Worm (Caenorhabditis elegans) whole organism, L2 larva: Measurements from ENCODE around the gene erp-44.3.

Experiments used
- aly-2 ChIP-seq: fragments of 150-350 bp; optimal IDR thresholded peaks from 2 replicates; lab custom pipeline; 2014; ENCODE audit warnings: missing biosample characterization, missing genetic modification characterization
- dmd-4 ChIP-seq: sonication (generic microtip); optimal IDR thresholded peaks from 2 replicates; lab custom pipeline; 2017; ENCODE audit warnings: missing biosample characterization, missing genetic modification characterization
- mdl-1 ChIP-seq, 2 experiments: fragments of 150-350 bp in 1 of 2; sonication (generic microtip) in 1 of 2; optimal IDR thresholded peaks; 2 replicates each; lab custom pipeline; 2017; ENCODE audit warnings: missing biosample characterization in 2 of 2, missing genetic modification characterization in 2 of 2
- nhr-21 ChIP-seq: fragments of 150-350 bp; optimal IDR thresholded peaks from 2 replicates; lab custom pipeline; 2014; ENCODE audit warnings: missing biosample characterization, missing genetic modification characterization
- nhr-237 ChIP-seq: fragments of 150-350 bp; optimal IDR thresholded peaks from 2 replicates; lab custom pipeline; 2014; ENCODE audit warnings: missing biosample characterization, missing genetic modification characterization
- unc-62 ChIP-seq: fragments of 150-350 bp; optimal IDR thresholded peaks from 2 replicates; lab custom pipeline; 2014; ENCODE audit warnings: missing biosample characterization, missing genetic modification reagents, missing genetic modification characterization

DNA sequence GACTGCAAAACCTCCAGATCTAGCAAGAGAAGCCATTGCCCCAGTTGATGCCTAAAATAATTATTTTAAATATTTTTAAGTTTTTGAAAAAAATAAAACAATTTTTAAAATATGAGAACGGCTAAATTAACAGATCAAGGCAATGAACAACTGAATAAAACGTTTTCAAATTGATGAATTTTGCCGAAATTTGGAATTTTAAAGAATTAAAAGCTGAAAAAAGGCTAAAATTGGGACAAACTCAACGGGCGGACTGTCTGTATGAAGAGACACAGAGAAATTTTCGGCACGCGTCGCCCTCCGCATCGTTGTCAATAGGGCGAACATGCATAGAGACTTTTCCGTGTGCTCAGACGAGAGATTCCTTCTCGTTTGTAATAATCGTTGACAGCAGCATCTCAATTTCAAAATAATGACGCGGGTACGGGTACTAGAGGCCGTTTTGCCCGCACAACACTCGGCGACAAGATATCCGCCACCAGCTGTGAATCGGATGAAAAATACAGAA, 13.6 kb downstream of the erp-44.3 start, which contains the start of the genes isp-1 and islo-1:
- TF ChIP-seq aly-2 (tag; lab: Kevin White, UChicago) (no peak), dmd-4 (tag; lab: Kevin White, UChicago) (no peak), nhr-237 (tag; lab: Kevin White, UChicago) (no peak), nhr-21 (no peak), unc-62 (GFP tag; lab: Kevin White, UChicago) (no peak), mdl-1 (tag; optimal IDR thresholded peaks at IDR 0.05; lab: Kevin White, UChicago) (peak in 1 of 2 experiments; percentile 44)
